Fruit fly (Drosophila melanogaster) whole organism, wandering third instar larva: ENCODE measurements around the gene CG43814.

Source experiments
- GATAd ChIP-seq: sonication (Bioruptor generic); optimal IDR thresholded peaks from 2 replicates; lab custom pipeline; 2016; ENCODE audit warnings: missing biosample characterization, missing genetic modification characterization
- Hr78 ChIP-seq: fragments of >200 bp; optimal IDR thresholded peaks from 2 replicates; lab custom pipeline; 2017; ENCODE audit warnings: missing biosample characterization, missing genetic modification characterization
- Vsx2 ChIP-seq: fragments of 200-300, 225-300 bp; sonication (Bioruptor generic); optimal IDR thresholded peaks from 2 replicates; lab custom pipeline; 2018; ENCODE audit warnings: missing biosample characterization, missing genetic modification characterization; ENCODE audit not compliant: partially characterized antibody
- usp ChIP-seq: fragments of >200 bp; optimal IDR thresholded peaks from 2 replicates; lab custom pipeline; 2017; ENCODE audit warnings: missing biosample characterization, missing genetic modification characterization

- TF ChIP-seq Vsx2 (GFP tag; lab: Kevin White, UChicago) (no peak), GATAd (GFP tag; lab: Kevin White, UChicago) (no peak), Hr78 (GFP tag; lab: Kevin White, UChicago) (no peak), usp (GFP tag; lab: Kevin White, UChicago) (no peak)
Measured at dm6 chr2L:18782212-18782825, 22.8 kb downstream of the CG43814 start.
